Fruit fly (Drosophila melanogaster): ENCODE results near the gene bnb.

The bnb gene

dm6 chrX:18783417-18784123, 13.9 kb downstream of the bnb start, which contains the start of gene CG18259 (continued):
- TF ChIP-seq vnd (GFP tag; IDR thresholded peaks at IDR 0.05; ENCODE audit: partially characterized antibody) (peak; percentile 86), gce (GFP tag; IDR thresholded peaks at IDR 0.05) (no peak), CG6254 (GFP tag; optimal IDR thresholded peaks at IDR 0.05) (no peak), Bdp1 (GFP tag; optimal IDR thresholded peaks at IDR 0.05) (no peak), NC2β (GFP tag; optimal IDR thresholded peaks at IDR 0.05) (no peak), CG12219 (GFP tag; optimal IDR thresholded peaks at IDR 0.05) (no peak), Rx (GFP tag; IDR thresholded peaks at IDR 0.05) (no peak), tin (GFP tag; optimal IDR thresholded peaks at IDR 0.05) (no peak), Gug (GFP tag; IDR thresholded peaks at IDR 0.05) (no peak), CG11695 (GFP tag; IDR thresholded peaks at IDR 0.05) (no peak), CG17361 (GFP tag; IDR thresholded peaks at IDR 0.05) (peak; percentile 61), CG11456 (GFP tag; IDR thresholded peaks at IDR 0.05) (no peak), CG30431 (GFP tag; optimal IDR thresholded peaks at IDR 0.05) (no peak), Sox100B (GFP tag; optimal IDR thresholded peaks at IDR 0.05) (no peak), CG10654 (GFP tag; optimal IDR thresholded peaks at IDR 0.05) (no peak), CG18476 (GFP tag; optimal IDR thresholded peaks at IDR 0.05) (no peak), Oaz (GFP tag; IDR thresholded peaks at IDR 0.05) (no peak), CG42726 (GFP tag; IDR thresholded peaks at IDR 0.05; ENCODE audit: partially characterized antibody) (peak; percentile 54), psq (GFP tag; optimal IDR thresholded peaks at IDR 0.05) (no peak), pzg (GFP tag; optimal IDR thresholded peaks at IDR 0.05) (peak; percentile 74), CG6791 (GFP tag; IDR thresholded peaks at IDR 0.05; ENCODE audit: partially characterized antibody) (peak; percentile 72; the same call in 2 of the 3 replicates), CG1233 (GFP tag; optimal IDR thresholded peaks at IDR 0.05) (no peak), pb (GFP tag; optimal IDR thresholded peaks at IDR 0.05) (no peak), Camta (GFP tag; optimal IDR thresholded peaks at IDR 0.05) (peak; percentile 6), corto (GFP tag; optimal IDR thresholded peaks at IDR 0.05) (no peak), ac (GFP tag; optimal IDR thresholded peaks at IDR 0.05) (no peak), mirr (GFP tag; optimal IDR thresholded peaks at IDR 0.05) (no peak), CG17359 (tag; optimal IDR thresholded peaks at IDR 0.05) (no peak), disco-r (GFP tag; optimal IDR thresholded peaks at IDR 0.05) (no peak), CG10565 (GFP tag; optimal IDR thresholded peaks at IDR 0.05) (no peak), ab (GFP tag; optimal IDR thresholded peaks at IDR 0.05) (no peak), Kr (GFP tag; optimal IDR thresholded peaks at IDR 0.05) (no peak), jumu (GFP tag; optimal IDR thresholded peaks at IDR 0.05) (no peak), fu2 (GFP tag; optimal IDR thresholded peaks at IDR 0.05) (peak; percentile 6), Mad (GFP tag; optimal IDR thresholded peaks at IDR 0.05) (no peak), Med (GFP tag) (no peak), toy (GFP tag; IDR thresholded peaks at IDR 0.05) (no peak), CG11398 (GFP tag; optimal IDR thresholded peaks at IDR 0.05) (no peak), CG5953 (GFP tag; IDR thresholded peaks at IDR 0.05) (no peak), CG5180 (GFP tag; optimal IDR thresholded peaks at IDR 0.05) (no peak), Hmx (GFP tag; optimal IDR thresholded peaks at IDR 0.05) (no peak), Ada2b (GFP tag; IDR thresholded peaks at IDR 0.05) (no peak), ap (GFP tag; IDR thresholded peaks at IDR 0.05) (no peak), Side (GFP tag; optimal IDR thresholded peaks at IDR 0.05) (no peak), Neu2 (GFP tag; optimal IDR thresholded peaks at IDR 0.05; ENCODE audit: borderline replicate concordance) (no peak), HmgD (GFP tag; optimal IDR thresholded peaks at IDR 0.05) (peak; percentile 23), dpn (GFP tag; optimal IDR thresholded peaks at IDR 0.05) (no peak), sd (tag; optimal IDR thresholded peaks at IDR 0.05) (no peak), CG9797 (GFP tag; optimal IDR thresholded peaks at IDR 0.05) (peak; percentile 76), mam (GFP tag; optimal IDR thresholded peaks at IDR 0.05) (peak; percentile 19), CG14860 (GFP tag; IDR thresholded peaks at IDR 0.05; ENCODE audit: partially characterized antibody) (peak; percentile 77; the same call in 2 of the 3 replicates)
